Worm (Caenorhabditis elegans) whole organism, L3 larva: Measurements from ENCODE around the gene Y48E1B.3.

ENCODE experiments used
- R02D3.7 ChIP-seq: fragments of 150-350 bp; optimal IDR thresholded peaks from 2 replicates; lab custom pipeline; 2014; ENCODE audit warnings: missing biosample characterization, missing genetic modification characterization
- ZK546.5 ChIP-seq: sonication (generic microtip); optimal IDR thresholded peaks from 2 replicates; lab custom pipeline; 2017; ENCODE audit warnings: missing biosample characterization, missing genetic modification characterization
- ceh-16 ChIP-seq: sonication (generic microtip); optimal IDR thresholded peaks from 2 replicates; lab custom pipeline; 2017; ENCODE audit warnings: missing biosample characterization, missing genetic modification characterization
- ceh-28 ChIP-seq: fragments of 150-350 bp; optimal IDR thresholded peaks from 2 replicates; lab custom pipeline; 2014; ENCODE audit warnings: missing biosample characterization, missing genetic modification reagents, missing genetic modification characterization
- ceh-82 ChIP-seq: fragments of 150-350 bp; optimal IDR thresholded peaks from 2 replicates; lab custom pipeline; 2014; ENCODE audit warnings: missing biosample characterization, missing genetic modification characterization
- ceh-9 ChIP-seq: sonication (generic microtip); optimal IDR thresholded peaks from 2 replicates; lab custom pipeline; 2018; ENCODE audit warnings: missing biosample characterization, missing genetic modification characterization
- daf-12 ChIP-seq: fragments of 150-350 bp; optimal IDR thresholded peaks from 2 replicates; lab custom pipeline; 2014; ENCODE audit warnings: missing biosample characterization, missing genetic modification reagents, missing genetic modification characterization
- egl-5 ChIP-seq: fragments of 150-350 bp; optimal IDR thresholded peaks from 2 replicates; lab custom pipeline; 2017; ENCODE audit warnings: missing biosample characterization, missing genetic modification reagents, missing genetic modification characterization, inconsistent platforms
- elt-2 ChIP-seq: sonication (generic microtip); optimal IDR thresholded peaks from 2 replicates; lab custom pipeline; 2016; ENCODE audit warnings: missing genetic modification reagents, mild to moderate bottlenecking, missing genetic modification characterization, missing compliant biosample characterization
- elt-3 ChIP-seq, 3 experiments: fragments of 150-350 bp in 1 of 3; sonication (generic microtip) in 2 of 3; optimal IDR thresholded peaks; 2 replicates in 2 of 3; 4 replicates in 1 of 3; lab custom pipeline; 2014 to 2017; ENCODE audit warnings: missing biosample characterization in 3 of 3, missing genetic modification characterization in 3 of 3
- fkh-10 ChIP-seq: sonication (generic microtip); optimal IDR thresholded peaks from 2 replicates; lab custom pipeline; 2017; ENCODE audit warnings: missing biosample characterization, missing genetic modification reagents, missing genetic modification characterization
- fkh-2 ChIP-seq: fragments of 150-350 bp; optimal IDR thresholded peaks from 2 replicates; lab custom pipeline; 2014; ENCODE audit warnings: missing biosample characterization, missing genetic modification reagents, missing genetic modification characterization
- fos-1 ChIP-seq: fragments of 150-350 bp; optimal IDR thresholded peaks from 2 replicates; lab custom pipeline; 2014; ENCODE audit warnings: missing biosample characterization, missing genetic modification characterization
- hmg-11 ChIP-seq: sonication (generic microtip); optimal IDR thresholded peaks from 2 replicates; lab custom pipeline; 2016; ENCODE audit warnings: missing genetic modification characterization, missing compliant biosample characterization
- jun-1 ChIP-seq: fragments of 150-350 bp; optimal IDR thresholded peaks from 2 replicates; lab custom pipeline; 2014; ENCODE audit warnings: missing biosample characterization, missing genetic modification reagents, missing genetic modification characterization
- lin-15B ChIP-seq: fragments of 150-350 bp; optimal IDR thresholded peaks from 2 replicates; lab custom pipeline; 2014; ENCODE audit warnings: missing biosample characterization, missing genetic modification characterization
- lin-39 ChIP-seq: fragments of 150-350 bp; optimal IDR thresholded peaks from 2 replicates; lab custom pipeline; 2018; ENCODE audit warnings: missing biosample characterization, missing genetic modification reagents, missing genetic modification characterization
- mdl-1 ChIP-seq: fragments of 150-350 bp; optimal IDR thresholded peaks from 2 replicates; lab custom pipeline; 2014; ENCODE audit warnings: missing biosample characterization, missing genetic modification characterization
- mml-1 ChIP-seq: fragments of 150-350 bp; sonication (generic microtip); optimal IDR thresholded peaks from 3 replicates; lab custom pipeline; 2014; ENCODE audit warnings: missing biosample characterization, missing genetic modification characterization
- nfya-1 ChIP-seq: sonication (generic microtip); optimal IDR thresholded peaks from 2 replicates; lab custom pipeline; 2017; ENCODE audit warnings: missing genetic modification characterization, mild to moderate bottlenecking, missing compliant biosample characterization, antibody characterized with exemption, moderate library complexity; ENCODE audit not compliant: insufficient read depth
- nhr-12 ChIP-seq: fragments of 150-350 bp; optimal IDR thresholded peaks from 2 replicates; lab custom pipeline; 2014; ENCODE audit warnings: missing biosample characterization, missing genetic modification characterization
- nhr-23 ChIP-seq: fragments of 150-350 bp; optimal IDR thresholded peaks from 2 replicates; lab custom pipeline; 2014; ENCODE audit warnings: missing biosample characterization, missing genetic modification reagents, missing genetic modification characterization
- nhr-28 ChIP-seq: fragments of 150-350 bp; optimal IDR thresholded peaks from 2 replicates; lab custom pipeline; 2014; ENCODE audit warnings: missing biosample characterization, missing genetic modification characterization
- nhr-43 ChIP-seq: sonication (generic microtip); optimal IDR thresholded peaks from 2 replicates; lab custom pipeline; 2016; ENCODE audit warnings: mild to moderate bottlenecking, missing genetic modification characterization, missing compliant biosample characterization; ENCODE audit not compliant: poor library complexity, severe bottlenecking
- nhr-76 ChIP-seq: fragments of 150-350 bp; sonication (generic microtip); optimal IDR thresholded peaks from 5 replicates; lab custom pipeline; 2014; ENCODE audit warnings: missing biosample characterization, missing genetic modification characterization
- pha-4 ChIP-seq: fragments of 150-350 bp; optimal IDR thresholded peaks from 2 replicates; lab custom pipeline; 2014; ENCODE audit warnings: missing biosample characterization, missing genetic modification reagents, missing genetic modification characterization
- pqm-1 ChIP-seq: fragments of 150-350 bp; optimal IDR thresholded peaks from 2 replicates; lab custom pipeline; 2017; ENCODE audit warnings: missing biosample characterization, missing genetic modification characterization, inconsistent platforms
- sea-2 ChIP-seq: fragments of 150-350 bp; sonication (generic microtip); optimal IDR thresholded peaks from 4 replicates; lab custom pipeline; 2014; ENCODE audit warnings: missing biosample characterization, missing genetic modification reagents, missing genetic modification characterization
- skn-1 ChIP-seq: fragments of 150-350 bp; optimal IDR thresholded peaks from 2 replicates; lab custom pipeline; 2014; ENCODE audit warnings: missing biosample characterization, missing genetic modification characterization
- snpc-4 ChIP-seq: fragments of 150-350 bp; optimal IDR thresholded peaks from 2 replicates; lab custom pipeline; 2014; ENCODE audit warnings: missing biosample characterization, missing genetic modification characterization
- tbx-2 ChIP-seq: sonication (generic microtip); optimal IDR thresholded peaks from 2 replicates; lab custom pipeline; 2016; ENCODE audit warnings: mild to moderate bottlenecking, missing genetic modification characterization, missing compliant biosample characterization
- unc-62 ChIP-seq: fragments of 150-350 bp; sonication (generic microtip); optimal IDR thresholded peaks from 4 replicates; lab custom pipeline; 2014; ENCODE audit warnings: missing biosample characterization, missing genetic modification reagents, missing genetic modification characterization
- zag-1 ChIP-seq: fragments of 150-350 bp; optimal IDR thresholded peaks from 2 replicates; lab custom pipeline; 2014; ENCODE audit warnings: missing biosample characterization, missing genetic modification characterization
- ztf-11 ChIP-seq: fragments of 150-350 bp; optimal IDR thresholded peaks from 2 replicates; lab custom pipeline; 2014; ENCODE audit warnings: missing biosample characterization, missing genetic modification characterization
- ztf-4 ChIP-seq: fragments of 150-350 bp; optimal IDR thresholded peaks from 2 replicates; lab custom pipeline; 2014; ENCODE audit warnings: missing biosample characterization, missing genetic modification characterization

Gene Y48E1B.3

ce11 chrII:13505977-13506568 lies 61.7 kb downstream of the Y48E1B.3 start:
- TF ChIP-seq daf-12 (tag; lab: Kevin White, UChicago) (no peak), nfya-1 (tag; lab: Kevin White, UChicago) (peak; percentile 76), sea-2 (GFP tag; lab: Kevin White, UChicago) (no peak), ceh-9 (tag; lab: Kevin White, UChicago) (no peak), nhr-23 (no peak), mml-1 (no peak), zag-1 (tag; lab: Kevin White, UChicago) (no peak), unc-62 (no peak), skn-1 (tag; lab: Kevin White, UChicago) (peak; percentile 18), elt-2 (tag; lab: Kevin White, UChicago) (peak; percentile 64), tbx-2 (tag; lab: Kevin White, UChicago) (no peak), ztf-11 (tag; lab: Kevin White, UChicago) (no peak), elt-3 (tag; optimal IDR thresholded peaks at IDR 0.05; lab: Kevin White, UChicago) (no peak), pqm-1 (tag; lab: Kevin White, UChicago) (peak; percentile 58), ZK546.5 (tag; lab: Kevin White, UChicago) (no peak)

- TF ChIP-seq unc-62, result no peak
- no peak for TF ChIP-seq fos-1 (tag; lab: Kevin White, UChicago)
- TF ChIP-seq ceh-9 (tag; lab: Kevin White, UChicago), result no peak
- TF ChIP-seq skn-1 (tag; lab: Kevin White, UChicago), result no peak
- TF ChIP-seq pha-4 (tag; lab: Kevin White, UChicago), result no peak
- no peak for TF ChIP-seq tbx-2 (tag; lab: Kevin White, UChicago)
- TF ChIP-seq hmg-11 (tag; lab: Kevin White, UChicago), result no peak
- TF ChIP-seq ceh-82 (tag; lab: Kevin White, UChicago), result no peak
- TF ChIP-seq zag-1 (tag; lab: Kevin White, UChicago), result no peak
- no peak for TF ChIP-seq ceh-28 (tag; lab: Kevin White, UChicago)
- TF ChIP-seq snpc-4, result no peak
- TF ChIP-seq nhr-28 (tag; lab: Kevin White, UChicago), result no peak
- TF ChIP-seq jun-1 (tag; lab: Kevin White, UChicago), result no peak
- TF ChIP-seq ztf-11 (tag; lab: Kevin White, UChicago), result no peak
- no peak for TF ChIP-seq mdl-1 (tag; lab: Kevin White, UChicago)
- TF ChIP-seq fkh-10 (GFP tag; lab: Kevin White, UChicago), result no peak
- TF ChIP-seq fkh-2 (tag; lab: Kevin White, UChicago), result no peak
- TF ChIP-seq, all 47 proteins: peak for 0
These were observed 62.4 kb downstream of the Y48E1B.3 start for ce11 chrII:13505386-13505785.

ce11 chrII:13503653-13504052 lies 64.1 kb downstream of the Y48E1B.3 start, which contains the start of gene F54F11.1:
TSS of gene F54F11.1 (plus strand) at chrII:13503953.
- TF ChIP-seq nhr-12 (tag; lab: Kevin White, UChicago) (no peak), ceh-82 (tag; lab: Kevin White, UChicago) (no peak), nhr-28 (tag; lab: Kevin White, UChicago) (no peak), ceh-16 (tag; lab: Kevin White, UChicago) (no peak), fos-1 (tag; lab: Kevin White, UChicago) (no peak), jun-1 (tag; lab: Kevin White, UChicago) (no peak), lin-39 (tag; lab: Kevin White, UChicago) (no peak), R02D3.7 (tag; lab: Kevin White, UChicago) (no peak), nhr-23 (no peak), ceh-9 (tag; lab: Kevin White, UChicago) (no peak), unc-62 (no peak), nhr-43 (tag; lab: Kevin White, UChicago) (no peak), sea-2 (GFP tag; lab: Kevin White, UChicago) (no peak), ceh-28 (tag; lab: Kevin White, UChicago) (no peak), pqm-1 (tag; lab: Kevin White, UChicago) (no peak)

ce11 chrII:13501575-13501974 lies 66.2 kb downstream of the Y48E1B.3 start, which contains the start of gene F45H10.5:
TSS of gene F45H10.5 (plus strand) at chrII:13501875.
- TF ChIP-seq fkh-2 (tag; lab: Kevin White, UChicago) (no peak), snpc-4 (no peak), ztf-4 (no peak), unc-62 (no peak), ZK546.5 (tag; lab: Kevin White, UChicago) (no peak), elt-2 (tag; lab: Kevin White, UChicago) (no peak), nfya-1 (tag; lab: Kevin White, UChicago) (no peak), lin-15B (no peak), ceh-9 (tag; lab: Kevin White, UChicago) (no peak), nhr-76 (tag; lab: Kevin White, UChicago) (no peak), nhr-23 (no peak), mml-1 (no peak), egl-5 (no peak), ceh-82 (tag; lab: Kevin White, UChicago) (no peak), hmg-11 (tag; lab: Kevin White, UChicago) (no peak)
- TF ChIP-seq, all 47 proteins: peak for 0
